Worm (Caenorhabditis elegans) whole organism, L4 larva: ENCODE results near the gene madf-11.

Experiments used
- R02D3.7 ChIP-seq: fragments of 150-350 bp; sonication (generic microtip); optimal IDR thresholded peaks from 3 replicates; lab custom pipeline; 2014; ENCODE audit warnings: missing biosample characterization, missing genetic modification characterization
- ama-1 ChIP-seq: fragments of 150-350 bp; optimal IDR thresholded peaks from 2 replicates; lab custom pipeline; 2014; ENCODE audit warnings: inconsistent platforms, mixed read lengths
- dve-1 ChIP-seq: sonication (generic microtip); optimal IDR thresholded peaks from 2 replicates; lab custom pipeline; 2017; ENCODE audit warnings: antibody characterized with exemption, mild to moderate bottlenecking, missing genetic modification characterization, missing compliant biosample characterization; ENCODE audit not compliant: insufficient read depth
- fos-1 ChIP-seq: fragments of 150-350 bp; optimal IDR thresholded peaks from 2 replicates; lab custom pipeline; 2014; ENCODE audit warnings: missing biosample characterization, missing genetic modification characterization
- jun-1 ChIP-seq: fragments of 150-350 bp; optimal IDR thresholded peaks from 2 replicates; lab custom pipeline; 2014; ENCODE audit warnings: missing biosample characterization, missing genetic modification reagents, missing genetic modification characterization
- mes-2 ChIP-seq: sonication (generic microtip); optimal IDR thresholded peaks from 2 replicates; lab custom pipeline; 2016; ENCODE audit warnings: missing genotype, mild to moderate bottlenecking, missing genetic modification characterization, missing compliant biosample characterization; ENCODE audit not compliant: poor library complexity, severe bottlenecking
- snpc-4 ChIP-seq: fragments of 150-350 bp; optimal IDR thresholded peaks from 2 replicates; lab custom pipeline; 2014; ENCODE audit warnings: missing biosample characterization, missing genetic modification characterization
- unc-39 ChIP-seq: sonication (generic microtip); optimal IDR thresholded peaks from 2 replicates; lab custom pipeline; 2017; ENCODE audit warnings: missing biosample characterization, missing genetic modification characterization
- zag-1 ChIP-seq: fragments of 150-350 bp; optimal IDR thresholded peaks from 2 replicates; lab custom pipeline; 2014; ENCODE audit warnings: missing biosample characterization, missing genetic modification characterization

DNA sequence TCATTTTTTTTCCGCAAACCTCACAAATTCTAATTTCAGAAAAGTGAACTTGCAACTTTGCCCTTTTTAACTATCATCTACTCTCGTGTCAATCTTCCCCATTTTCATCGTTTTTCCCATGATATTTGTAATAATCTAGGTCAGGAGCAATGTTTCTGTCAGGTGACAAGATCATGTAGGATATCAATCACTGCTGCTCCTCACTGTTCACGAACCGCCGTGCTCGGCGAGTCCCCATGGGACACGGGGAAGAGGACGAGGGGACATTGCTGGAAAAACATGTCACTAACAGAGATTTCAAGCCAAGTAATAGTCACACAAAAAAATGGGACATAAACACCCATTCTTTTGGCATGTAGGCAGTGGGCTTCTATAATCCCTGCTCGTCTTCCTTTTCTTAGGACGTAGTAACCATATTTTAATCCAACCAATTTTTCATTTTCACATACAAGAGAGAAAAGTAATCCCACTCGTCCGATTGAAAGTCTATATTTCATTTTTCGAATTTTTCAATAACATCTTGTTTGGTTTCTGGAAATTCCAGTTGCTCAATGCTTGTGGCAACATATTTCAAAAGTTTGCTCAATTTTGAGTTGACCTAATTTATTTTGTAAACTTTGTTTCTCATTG lies 32.4 kb downstream of the madf-11 start:
- TF ChIP-seq ama-1 (no peak), R02D3.7 (tag; lab: Kevin White, UChicago) (no peak), fos-1 (tag; lab: Kevin White, UChicago) (no peak), unc-39 (no peak), snpc-4 (no peak), dve-1 (no peak), zag-1 (no peak), jun-1 (tag; lab: Kevin White, UChicago) (no peak), mes-2 (tag; lab: Kevin White, UChicago) (no peak)
